Worm (Caenorhabditis elegans) whole organism, midembryonic: ENCODE results near the gene nhr-267.
"Not testable (repeated sequence)": the region's sequence is repeated elsewhere in the genome, so short reads cannot be mapped to it uniquely, and the experiment has no call there.

Experiments
- T22C8.4 ChIP-seq: fragments of 200-800 bp; sonication (Bioruptor generic); IDR thresholded peaks from 2 replicates; pipeline ENCODE4 v1.3.6; 2022; ENCODE audit warnings: missing genetic modification characterization, missing compliant biosample characterization
- cog-1 ChIP-seq: sonication (generic microtip); optimal IDR thresholded peaks from 2 replicates; lab custom pipeline; 2016; ENCODE audit warnings: missing genetic modification characterization, missing compliant biosample characterization
- flt-1 ChIP-seq: fragments of 200-800 bp; sonication (Bioruptor generic); IDR thresholded peaks from 2 replicates; pipeline ENCODE4 v1.3.6; 2022; ENCODE audit warnings: missing genetic modification characterization, missing compliant biosample characterization
- klf-2 ChIP-seq: fragments of 200-800 bp; sonication (Bioruptor generic); conservative IDR thresholded peaks from 2 replicates; pipeline ENCODE4 v1.3.6; 2022; ENCODE audit warnings: missing genetic modification reagents, missing genetic modification characterization, missing compliant biosample characterization
- med-1 ChIP-seq: sonication (generic microtip); optimal IDR thresholded peaks from 2 replicates; lab custom pipeline; 2017; ENCODE audit warnings: missing genetic modification characterization, mild to moderate bottlenecking, missing compliant biosample characterization, antibody characterized with exemption, missing genetic modification reagents; ENCODE audit not compliant: insufficient read depth
- ref-1 ChIP-seq: fragments of 200-800 bp; sonication (Bioruptor generic); conservative IDR thresholded peaks from 2 replicates; pipeline ENCODE4 v1.3.6; 2022; ENCODE audit warnings: missing genetic modification reagents, missing genetic modification characterization, missing compliant biosample characterization
- tab-1 ChIP-seq: fragments of 200-800 bp; sonication (Bioruptor generic); IDR thresholded peaks from 2 replicates; pipeline ENCODE4 v1.3.6; 2022; ENCODE audit warnings: missing genetic modification characterization, missing compliant biosample characterization
- ztf-23 ChIP-seq: fragments of 200-800 bp; sonication (Bioruptor generic); IDR thresholded peaks from 2 replicates; pipeline ENCODE4 v1.3.6; 2022; ENCODE audit warnings: missing genetic modification reagents, missing genetic modification characterization, missing compliant biosample characterization
- ztf-29 ChIP-seq: fragments of 200-800 bp; sonication (Bioruptor generic); IDR thresholded peaks from 2 replicates; pipeline ENCODE4 v1.3.6; 2022; ENCODE audit warnings: missing genetic modification reagents, missing genetic modification characterization, missing compliant biosample characterization

The nhr-267 gene

ce11 chrIV:9251079-9251478 lies 35.1 kb downstream of the nhr-267 start, which contains the start of gene Y11D7A.8:
Y11D7A.8 (plus strand) TSS chrIV:9251379.
- TF ChIP-seq tab-1 (GFP tag; lab: Robert Waterston, UW) (no peak), klf-2 (GFP tag; lab: Robert Waterston, UW) (no peak), ref-1 (GFP tag; lab: Robert Waterston, UW) (no peak), cog-1 (tag; lab: Kevin White, UChicago) (no peak), ztf-23 (no peak), med-1 (no peak), T22C8.4 (GFP tag; lab: Robert Waterston, UW) (no peak), flt-1 (GFP tag; lab: Robert Waterston, UW) (no peak)

- not testable (repeated sequence) for TF ChIP-seq flt-1 (GFP tag; lab: Robert Waterston, UW); klf-2 (GFP tag; lab: Robert Waterston, UW); cog-1 (tag; lab: Kevin White, UChicago)
Measured at ce11 chrIV:9249219-9249618, 37.0 kb downstream of the nhr-267 start, which contains the start of gene Y11D7A.7. Y11D7A.7 (plus strand) TSS chrIV:9249519.

- TF ChIP-seq ref-1 (GFP tag; lab: Robert Waterston, UW) = no peak
- TF ChIP-seq T22C8.4 (GFP tag; lab: Robert Waterston, UW) = no peak
- TF ChIP-seq tab-1 (GFP tag; lab: Robert Waterston, UW) = no peak
- TF ChIP-seq klf-2 (GFP tag; lab: Robert Waterston, UW) = no peak
- no peak for TF ChIP-seq ztf-29
- no peak for TF ChIP-seq ztf-23
- no peak for TF ChIP-seq cog-1 (tag; lab: Kevin White, UChicago)
- TF ChIP-seq med-1 = no peak
- no peak for TF ChIP-seq flt-1 (GFP tag; lab: Robert Waterston, UW)
Measured at ce11 chrIV:9245423-9245822, 40.8 kb downstream of the nhr-267 start, which contains the start of gene Y11D7A.5. Y11D7A.5 (minus strand) TSS chrIV:9245523.

- TF ChIP-seq ztf-29 (no peak), klf-2 (GFP tag; lab: Robert Waterston, UW) (no peak), ztf-23 (no peak), tab-1 (GFP tag; lab: Robert Waterston, UW) (no peak), cog-1 (tag; lab: Kevin White, UChicago) (no peak), ref-1 (GFP tag; lab: Robert Waterston, UW) (no peak), flt-1 (GFP tag; lab: Robert Waterston, UW) (no peak), med-1 (no peak), T22C8.4 (GFP tag; lab: Robert Waterston, UW) (no peak)
Measured at ce11 chrIV:9243670-9244069, 42.5 kb downstream of the nhr-267 start, which contains the start of gene rab-28. rab-28 (minus strand) TSS chrIV:9244012.

ce11 chrIV:9239151-9239550 lies 47.1 kb downstream of the nhr-267 start:
- TF ChIP-seq tab-1 (GFP tag; lab: Robert Waterston, UW) = no peak
- TF ChIP-seq klf-2 (GFP tag; lab: Robert Waterston, UW) = no peak
- no peak for TF ChIP-seq ref-1 (GFP tag; lab: Robert Waterston, UW)
- no peak for TF ChIP-seq ztf-29
